Worm (Caenorhabditis elegans): ENCODE data around the gene C01G12.16.

DNA sequence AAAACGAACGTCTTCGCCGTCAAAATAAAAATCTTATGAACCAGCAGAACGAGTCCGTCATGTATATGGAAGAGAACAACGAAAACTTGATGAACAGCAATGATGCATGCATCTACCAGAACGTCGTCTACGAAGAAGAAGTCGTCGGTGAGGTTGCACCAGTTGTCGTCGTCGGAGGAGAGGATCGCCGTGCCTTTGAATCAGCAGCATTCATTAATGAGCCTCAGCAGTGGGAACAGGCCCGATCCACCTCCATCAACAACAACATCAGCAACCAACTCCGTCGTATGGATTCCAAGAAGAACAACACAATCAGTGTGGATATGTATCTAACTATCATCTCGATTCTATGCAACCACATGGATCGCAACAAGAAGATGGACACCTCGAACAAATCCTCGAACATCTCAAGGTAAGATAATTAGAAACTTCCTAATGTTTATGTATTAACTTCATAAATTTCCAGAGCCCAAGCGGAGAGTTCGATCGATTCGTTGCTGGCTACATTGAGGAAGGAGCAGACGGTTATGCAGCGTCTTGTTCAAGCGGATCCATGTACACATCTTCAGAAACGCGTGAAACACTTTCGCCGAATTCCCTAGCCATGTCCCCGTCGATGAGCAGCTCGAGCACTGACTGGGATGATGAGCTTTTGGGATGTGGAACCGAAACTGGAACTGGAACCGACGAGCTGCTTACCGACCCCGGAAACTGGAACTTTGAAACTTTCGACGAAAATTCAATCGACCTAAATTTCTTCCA, 33.5 kb downstream of the C01G12.16 start:
- TF ChIP-seq zag-1 (tag; optimal IDR thresholded peaks at IDR 0.05) (no peak), unc-62 (GFP tag; optimal IDR thresholded peaks at IDR 0.05) (no peak), nhr-237 (tag; optimal IDR thresholded peaks at IDR 0.05) (no peak)
